Fruit fly (Drosophila melanogaster): ENCODE data around the gene Polr2B.

The Polr2B gene

DNA sequence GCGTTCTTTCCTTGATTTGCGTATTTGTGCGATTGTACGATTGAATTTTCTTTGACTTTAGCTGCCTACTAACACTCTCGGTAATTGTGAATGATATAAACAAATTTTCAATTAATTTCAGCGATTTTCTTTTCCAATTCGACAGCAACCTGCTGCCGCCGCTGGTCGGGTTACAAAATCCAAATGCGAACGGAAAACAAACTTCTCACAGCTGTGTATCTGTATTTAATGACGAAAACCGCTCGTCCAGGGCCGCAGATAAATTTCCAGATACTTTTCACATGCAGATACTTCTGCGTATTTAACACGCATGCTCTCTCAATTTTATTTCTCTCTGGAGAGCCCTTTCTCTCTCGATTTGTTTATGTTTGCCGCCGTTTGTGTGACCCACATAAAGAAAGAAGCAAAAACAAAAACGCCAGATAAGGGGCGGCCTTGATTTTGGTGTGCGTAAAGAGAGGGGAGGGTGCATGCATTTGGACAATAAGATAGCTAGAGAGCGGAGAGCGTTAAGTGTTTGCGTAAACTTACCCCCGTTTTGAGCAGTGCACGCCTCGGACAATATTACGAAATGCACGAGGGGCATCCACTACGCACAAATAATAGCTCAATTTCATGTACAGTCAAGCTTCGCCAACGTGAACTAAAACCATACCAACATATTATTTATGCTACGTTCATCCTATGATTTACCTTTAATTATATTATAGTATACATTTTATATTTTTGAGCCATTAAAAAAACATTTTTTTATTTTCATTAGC, 17.3 kb upstream of the Polr2B start, which contains the start of gene CG12402 (continued):
- peak; percentile 16 for TF ChIP-seq vfl (GFP tag; optimal IDR thresholded peaks at IDR 0.05)
- TF ChIP-seq caup (GFP tag; optimal IDR thresholded peaks at IDR 0.05; ENCODE audit: severe bottlenecking), result peak; percentile 80
- TF ChIP-seq Poxn (GFP tag; IDR thresholded peaks at IDR 0.05), result no peak
- TF ChIP-seq Side (GFP tag; optimal IDR thresholded peaks at IDR 0.05), result peak; percentile 71
- TF ChIP-seq CG12236 (GFP tag; optimal IDR thresholded peaks at IDR 0.05), result no peak
- TF ChIP-seq CG14050 (GFP tag; IDR thresholded peaks at IDR 0.05), result peak; percentile 82
- TF ChIP-seq fru (optimal IDR thresholded peaks at IDR 0.05), result no peak
- peak; percentile 64 for TF ChIP-seq CG2202 (tag; optimal IDR thresholded peaks at IDR 0.05)
- TF ChIP-seq chm (GFP tag; IDR thresholded peaks at IDR 0.05), result peak; percentile 90
- TF ChIP-seq CHES-1-like (GFP tag; optimal IDR thresholded peaks at IDR 0.05), result peak; percentile 43
- TF ChIP-seq CG9609 (GFP tag; optimal IDR thresholded peaks at IDR 0.05), result no peak
- TF ChIP-seq CG32532 (GFP tag; IDR thresholded peaks at IDR 0.05), result peak; percentile 80
- TF ChIP-seq onecut (GFP tag; IDR thresholded peaks at IDR 0.05), result peak; percentile 83
- TF ChIP-seq Blimp-1 (GFP tag; optimal IDR thresholded peaks at IDR 0.05), result peak; percentile 82
- TF ChIP-seq dmrt11E (tag; optimal IDR thresholded peaks at IDR 0.05), result peak; percentile 73
- TF ChIP-seq Antp (GFP tag; optimal IDR thresholded peaks at IDR 0.05), result peak; percentile 78
- no peak for TF ChIP-seq CG11398 (GFP tag; optimal IDR thresholded peaks at IDR 0.05)
- peak; percentile 66 for TF ChIP-seq psq (GFP tag; optimal IDR thresholded peaks at IDR 0.05)
- TF ChIP-seq da (GFP tag; optimal IDR thresholded peaks at IDR 0.05), result peak; percentile 45
- no peak for TF ChIP-seq inv (GFP tag; IDR thresholded peaks at IDR 0.05; ENCODE audit: partially characterized antibody)
- peak; percentile 65 for TF ChIP-seq slp2 (GFP tag; optimal IDR thresholded peaks at IDR 0.05)
- TF ChIP-seq Gsc (GFP tag; IDR thresholded peaks at IDR 0.05), result no peak
- no peak for TF ChIP-seq Tbp (GFP tag; optimal IDR thresholded peaks at IDR 0.05)
- peak; percentile 89 for TF ChIP-seq CG7839 (tag; optimal IDR thresholded peaks at IDR 0.05)
- no peak for TF ChIP-seq Dip2 (GFP tag; IDR thresholded peaks at IDR 0.05)
- TF ChIP-seq dan (GFP tag; IDR thresholded peaks at IDR 0.05), result no peak
- TF ChIP-seq sens-2 (GFP tag; IDR thresholded peaks at IDR 0.05), result peak; percentile 76; the same call in 1 of the 2 replicates
- TF ChIP-seq CG17568 (GFP tag; optimal IDR thresholded peaks at IDR 0.05), result peak; percentile 99
- peak; percentile 88 for TF ChIP-seq CG4424 (GFP tag; optimal IDR thresholded peaks at IDR 0.05)
- peak; percentile 94 for TF ChIP-seq Med (GFP tag)
- TF ChIP-seq CG2712 (tag; optimal IDR thresholded peaks at IDR 0.05), result peak; percentile 91
- TF ChIP-seq CG17829 (tag; optimal IDR thresholded peaks at IDR 0.05), result peak; percentile 91
- TF ChIP-seq CG18619 (GFP tag; optimal IDR thresholded peaks at IDR 0.05), result peak; percentile 61
- TF ChIP-seq Hand (GFP tag; optimal IDR thresholded peaks at IDR 0.05), result peak; percentile 29
- TF ChIP-seq CG31441 (GFP tag; IDR thresholded peaks at IDR 0.05), result peak; percentile 95
- peak; percentile 85; the same call in 2 of the 3 replicates for TF ChIP-seq ase (GFP tag; IDR thresholded peaks at IDR 0.05)
- TF ChIP-seq gt (GFP tag; IDR thresholded peaks at IDR 0.05), result peak; percentile 58
- TF ChIP-seq CG11456 (GFP tag; IDR thresholded peaks at IDR 0.05), result peak; percentile 80
- TF ChIP-seq pb (GFP tag; optimal IDR thresholded peaks at IDR 0.05), result peak; percentile 65
- TF ChIP-seq D19B (GFP tag; optimal IDR thresholded peaks at IDR 0.05), result peak; percentile 6
- TF ChIP-seq disco-r (GFP tag; optimal IDR thresholded peaks at IDR 0.05), result peak; percentile 20
- no peak; the same call in 1 of the 2 replicates for TF ChIP-seq amos (GFP tag; IDR thresholded peaks at IDR 0.05; ENCODE audit: partially characterized antibody)
- peak; percentile 82 for TF ChIP-seq Hmr (GFP tag; optimal IDR thresholded peaks at IDR 0.05)
- peak; percentile 32 for TF ChIP-seq CTCF (GFP tag; optimal IDR thresholded peaks at IDR 0.05)
- TF ChIP-seq eve (GFP tag; optimal IDR thresholded peaks at IDR 0.05), result no peak
- peak in 1 of 2 experiments; percentile 68 for TF ChIP-seq Hr78 (GFP tag; optimal IDR thresholded peaks at IDR 0.05)
- peak; percentile 72 for TF ChIP-seq fd3F (GFP tag; optimal IDR thresholded peaks at IDR 0.05)
- TF ChIP-seq CG12391 (tag; optimal IDR thresholded peaks at IDR 0.05), result peak; percentile 90
- TF ChIP-seq CG6791 (GFP tag; IDR thresholded peaks at IDR 0.05; ENCODE audit: partially characterized antibody), result no peak; the same call in 2 of the 3 replicates
- peak; percentile 27 for TF ChIP-seq crc (GFP tag; optimal IDR thresholded peaks at IDR 0.05)

All from whole organism, embryonic.